Fruit fly (Drosophila melanogaster) whole organism, wandering third instar larva: ENCODE results near the gene CG43367.
A peak's percentile ranks its signal among the peaks of the same experiment; 100 is the strongest.

ENCODE experiments used
- CG32264 ChIP-seq: fragments of 200-800 bp; sonication (Bioruptor generic); optimal IDR thresholded peaks from 2 replicates; lab custom pipeline; 2016; ENCODE audit warnings: missing biosample characterization, missing genetic modification characterization
- CrebA ChIP-seq: fragments of 200-800 bp; sonication (Bioruptor generic); optimal IDR thresholded peaks from 2 replicates; lab custom pipeline; 2016; ENCODE audit warnings: missing biosample characterization, mild to moderate bottlenecking, missing genetic modification characterization, borderline replicate concordance
- Dfd ChIP-seq: fragments of >200 bp; optimal IDR thresholded peaks from 2 replicates; lab custom pipeline; 2017; ENCODE audit warnings: missing biosample characterization, missing genetic modification characterization
- GATAd ChIP-seq: sonication (Bioruptor generic); optimal IDR thresholded peaks from 2 replicates; lab custom pipeline; 2016; ENCODE audit warnings: missing biosample characterization, missing genetic modification characterization
- HLH106 ChIP-seq: fragments of 200-800 bp; optimal IDR thresholded peaks from 3 replicates; lab custom pipeline; 2019; ENCODE audit warnings: missing biosample characterization, mild to moderate bottlenecking, missing genetic modification characterization, moderate library complexity
- Hnf4 ChIP-seq: fragments of 200-800 bp; sonication (Bioruptor generic); optimal IDR thresholded peaks from 2 replicates; lab custom pipeline; 2016; ENCODE audit warnings: missing biosample characterization, mild to moderate bottlenecking, missing genetic modification characterization
- Jra ChIP-seq: sonication (Bioruptor generic); optimal IDR thresholded peaks from 2 replicates; lab custom pipeline; 2016; ENCODE audit warnings: missing biosample characterization, missing genetic modification characterization
- Mio ChIP-seq: sonication (Bioruptor generic); optimal IDR thresholded peaks from 2 replicates; lab custom pipeline; 2016; ENCODE audit warnings: missing biosample characterization, missing genetic modification characterization
- Myc ChIP-seq: fragments of >200 bp; optimal IDR thresholded peaks from 2 replicates; lab custom pipeline; 2017
- OdsH ChIP-seq: fragments of 200-800 bp; sonication (Bioruptor generic); optimal IDR thresholded peaks from 2 replicates; lab custom pipeline; 2016; ENCODE audit warnings: missing biosample characterization, mild to moderate bottlenecking, missing genetic modification characterization
- Rel ChIP-seq, 2 experiments: fragments of 200-800 bp; sonication (Bioruptor generic) in 1 of 2; optimal IDR thresholded peaks; 2 replicates in 1 of 2; 3 replicates in 1 of 2; lab custom pipeline; 2016 to 2019; ENCODE audit warnings: mild to moderate bottlenecking in 2 of 2, missing biosample characterization in 2 of 2, missing genetic modification characterization in 2 of 2, moderate library complexity in 1 of 2
- Sp1 ChIP-seq: fragments of 200-800 bp; sonication (Bioruptor generic); optimal IDR thresholded peaks from 3 replicates; lab custom pipeline; 2019; ENCODE audit warnings: missing biosample characterization, mild to moderate bottlenecking, missing genetic modification characterization, moderate library complexity
- br ChIP-seq: fragments of 200-800 bp; sonication (Bioruptor generic); optimal IDR thresholded peaks from 2 replicates; lab custom pipeline; 2016; ENCODE audit warnings: missing biosample characterization, missing genetic modification characterization
- dl ChIP-seq, 2 experiments: fragments of 175-275, 200-275 bp in 1 of 2; fragments of 200-275 bp in 1 of 2; sonication (Bioruptor generic); optimal IDR thresholded peaks; lab custom pipeline; 2018; ENCODE audit warnings: mild to moderate bottlenecking in 2 of 2, missing biosample characterization in 2 of 2, missing genetic modification characterization in 2 of 2, moderate library complexity in 2 of 2; ENCODE audit not compliant: partially characterized antibody in 2 of 2, insufficient read depth in 1 of 2
- dmrt93B ChIP-seq: fragments of 200-800 bp; sonication (Bioruptor generic); optimal IDR thresholded peaks from 2 replicates; lab custom pipeline; 2018; ENCODE audit warnings: missing biosample characterization, mild to moderate bottlenecking, missing genetic modification characterization
- dsf ChIP-seq: sonication (Bioruptor generic); optimal IDR thresholded peaks from 2 replicates; lab custom pipeline; 2016; ENCODE audit warnings: missing biosample characterization, missing genetic modification characterization, borderline replicate concordance
- ey ChIP-seq: fragments of 200-800 bp; sonication (Bioruptor generic); optimal IDR thresholded peaks from 2 replicates; lab custom pipeline; 2016; ENCODE audit warnings: missing biosample characterization, missing genetic modification characterization
- foxo ChIP-seq, 2 experiments: fragments of 200-800 bp; sonication (Bioruptor generic); optimal IDR thresholded peaks; 2 replicates in 1 of 2; 3 replicates in 1 of 2; lab custom pipeline; 2016 to 2017; ENCODE audit warnings: missing biosample characterization in 2 of 2, missing genetic modification characterization in 2 of 2
- fru ChIP-seq: fragments of 200-800 bp; sonication (Bioruptor generic); optimal IDR thresholded peaks from 3 replicates; lab custom pipeline; 2016; ENCODE audit warnings: missing biosample characterization, mild to moderate bottlenecking, missing genetic modification characterization
- h ChIP-seq: fragments of 200-800 bp; sonication (Bioruptor generic); optimal IDR thresholded peaks from 3 replicates; lab custom pipeline; 2016; ENCODE audit warnings: missing biosample characterization, mild to moderate bottlenecking, missing genetic modification characterization
- lola ChIP-seq: fragments of >200 bp; optimal IDR thresholded peaks from 2 replicates; lab custom pipeline; 2017; ENCODE audit warnings: missing biosample characterization, missing genetic modification characterization
- pan ChIP-seq: fragments of >200 bp; optimal IDR thresholded peaks from 2 replicates; lab custom pipeline; 2017
- psq ChIP-seq: fragments of 200-800 bp; sonication (Bioruptor generic); optimal IDR thresholded peaks from 3 replicates; lab custom pipeline; 2017; ENCODE audit warnings: missing biosample characterization, mild to moderate bottlenecking, missing genetic modification characterization, moderate library complexity
- rgr ChIP-seq: fragments of 200-800 bp; sonication (Bioruptor generic); optimal IDR thresholded peaks from 3 replicates; lab custom pipeline; 2016; ENCODE audit warnings: missing biosample characterization, mild to moderate bottlenecking, missing genetic modification characterization
- sv ChIP-seq: fragments of 200-800 bp; sonication (Bioruptor generic); optimal IDR thresholded peaks from 3 replicates; lab custom pipeline; 2016; ENCODE audit warnings: missing biosample characterization, missing genetic modification characterization
- usp ChIP-seq: fragments of >200 bp; optimal IDR thresholded peaks from 2 replicates; lab custom pipeline; 2017; ENCODE audit warnings: missing biosample characterization, missing genetic modification characterization
- woc ChIP-seq: sonication (Bioruptor generic); optimal IDR thresholded peaks from 2 replicates; lab custom pipeline; 2016; ENCODE audit warnings: missing biosample characterization, mild to moderate bottlenecking, missing genetic modification characterization

CG43367 gene

DNA sequence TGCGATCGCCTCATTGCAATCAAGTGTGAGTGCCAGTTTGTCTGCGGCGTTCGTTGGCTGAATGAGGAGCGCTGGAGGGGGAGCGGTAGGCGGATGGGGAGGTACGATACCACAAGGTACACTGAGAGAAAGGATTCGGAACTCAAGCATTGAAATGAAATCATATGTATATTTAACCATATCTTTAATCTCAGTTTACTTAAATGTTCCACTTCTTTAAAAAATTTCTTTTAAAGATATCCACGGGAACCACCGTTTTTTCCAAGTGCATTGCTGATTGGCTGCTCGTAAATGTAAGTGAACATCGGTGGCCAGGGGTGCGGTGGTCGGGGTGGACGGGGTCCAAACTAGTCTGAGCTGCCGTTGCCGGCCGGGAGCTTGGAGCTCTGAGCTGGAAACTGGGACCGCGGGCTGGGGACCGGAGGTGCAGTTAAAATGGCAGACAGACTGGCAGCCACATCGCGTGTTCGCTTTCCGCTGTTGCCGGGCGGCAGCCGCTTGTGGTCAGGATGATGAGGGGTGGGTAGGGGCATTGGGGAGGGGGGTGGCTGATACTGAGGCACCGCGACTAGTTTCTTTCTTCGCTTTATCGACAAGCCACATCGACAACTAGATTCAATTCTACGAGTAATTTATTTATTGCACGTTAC lies 34.5 kb downstream of the CG43367 start (continued):
- no peak for TF ChIP-seq Myc (lab: Kevin White, UChicago)
- TF ChIP-seq Dfd (GFP tag; lab: Kevin White, UChicago) = no peak
- TF ChIP-seq sv (GFP tag; lab: Kevin White, UChicago) = peak; percentile 84
- peak; percentile 94 for TF ChIP-seq Hnf4
- peak; percentile 87 for TF ChIP-seq psq
- TF ChIP-seq, all 38 proteins: peak for 25

DNA sequence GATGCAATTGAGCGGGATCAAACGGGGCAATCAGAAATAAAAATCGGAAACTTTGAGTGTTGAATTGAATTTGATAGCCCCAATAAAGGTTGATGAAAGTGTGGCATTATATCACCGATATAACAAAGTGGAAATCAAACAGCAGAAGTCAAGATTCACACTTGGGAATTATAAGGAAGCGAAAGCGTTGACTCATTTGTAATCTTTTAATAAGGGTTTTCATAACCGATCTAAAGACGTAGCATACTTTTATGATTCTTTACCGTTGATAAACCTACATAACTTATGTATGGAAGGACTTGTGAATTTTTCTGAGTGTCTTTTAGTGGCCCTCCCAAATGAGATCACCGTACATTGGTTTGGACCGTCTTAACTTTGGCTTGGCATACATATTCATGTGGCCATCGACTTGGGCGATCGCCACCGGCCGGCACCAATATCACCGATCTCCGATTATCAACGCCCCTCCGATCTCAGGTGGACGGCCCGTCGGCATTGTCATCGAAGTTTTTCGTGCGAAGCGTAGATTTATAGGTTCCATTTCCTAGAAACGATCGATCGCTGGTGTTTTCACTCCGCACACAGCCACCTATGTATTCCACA lies 35.7 kb downstream of the CG43367 start:
- no peak for TF ChIP-seq dmrt93B
- TF ChIP-seq Hnf4 = no peak
- no peak for TF ChIP-seq Myc (lab: Kevin White, UChicago)
- no peak for TF ChIP-seq CrebA (GFP tag; lab: Kevin White, UChicago)
- no peak for TF ChIP-seq rgr (GFP tag; lab: Kevin White, UChicago)
- TF ChIP-seq pan = no peak
- TF ChIP-seq OdsH (GFP tag; lab: Kevin White, UChicago) = no peak
- no peak for TF ChIP-seq Rel (GFP tag; optimal IDR thresholded peaks at IDR 0.05; lab: Kevin White, UChicago)
- no peak for TF ChIP-seq Rel (tag; optimal IDR thresholded peaks at IDR 0.05; lab: Kevin White, UChicago)
- TF ChIP-seq GATAd (GFP tag; lab: Kevin White, UChicago) = no peak
- no peak for TF ChIP-seq CG32264
- TF ChIP-seq usp (GFP tag; lab: Kevin White, UChicago) = no peak
- TF ChIP-seq lola (GFP tag; lab: Kevin White, UChicago) = no peak
- TF ChIP-seq h (GFP tag; lab: Kevin White, UChicago) = no peak
- TF ChIP-seq sv (GFP tag; lab: Kevin White, UChicago) = no peak
- TF ChIP-seq, all 38 proteins: peak for 0

DNA sequence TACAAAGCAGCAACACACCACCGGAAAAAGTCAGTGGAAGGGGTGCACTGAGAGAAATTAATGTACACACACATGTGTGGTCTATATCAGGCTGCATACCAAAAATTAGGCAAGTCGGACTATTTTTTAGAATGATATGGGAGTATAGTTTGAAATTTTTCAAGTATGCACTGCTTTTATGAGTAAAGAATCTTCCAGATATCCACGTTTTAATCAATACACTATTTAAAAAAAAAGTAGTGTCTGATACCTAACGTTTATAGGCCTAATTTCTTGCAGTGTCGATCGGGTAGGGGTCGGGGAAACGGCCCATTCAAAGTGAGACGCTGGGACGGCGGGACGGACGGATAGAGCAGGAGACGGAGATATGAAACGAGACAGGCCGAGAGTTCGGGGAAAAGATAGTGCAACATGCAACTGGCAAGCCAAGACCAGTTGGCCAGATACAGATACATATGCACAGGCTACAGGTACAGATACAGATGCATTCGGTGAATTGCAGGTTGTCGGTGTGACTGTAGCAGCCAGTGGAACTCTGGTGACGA lies 36.6 kb downstream of the CG43367 start:
- TF ChIP-seq Mio (no peak), lola (GFP tag; lab: Kevin White, UChicago) (no peak), dl (GFP tag; optimal IDR thresholded peaks at IDR 0.05; lab: Kevin White, UChicago; ENCODE audit: insufficient read depth in 1 of 2, partially characterized antibody in 2 of 2) (no peak), foxo (GFP tag; optimal IDR thresholded peaks at IDR 0.05; lab: Kevin White, UChicago) (peak in 1 of 2 experiments; percentile 60), Hnf4 (peak; percentile 49), CG32264 (peak; percentile 8), GATAd (GFP tag; lab: Kevin White, UChicago) (no peak), h (GFP tag; lab: Kevin White, UChicago) (peak; percentile 76), br (peak; percentile 62), dsf (GFP tag; lab: Kevin White, UChicago) (no peak), Jra (GFP tag; lab: Kevin White, UChicago) (no peak), CrebA (GFP tag; lab: Kevin White, UChicago) (no peak), woc (GFP tag; lab: Kevin White, UChicago) (peak; percentile 10), rgr (GFP tag; lab: Kevin White, UChicago) (peak; percentile 58), HLH106 (peak; percentile 40), dmrt93B (no peak), psq (peak; percentile 45), sv (GFP tag; lab: Kevin White, UChicago) (peak; percentile 86), pan (no peak), fru (peak; percentile 71), Sp1 (GFP tag; lab: Kevin White, UChicago) (peak; percentile 43), OdsH (GFP tag; lab: Kevin White, UChicago) (peak; percentile 41), ey (GFP tag; lab: Kevin White, UChicago) (peak; percentile 69)
- TF ChIP-seq, all 38 proteins: peak for 14

DNA sequence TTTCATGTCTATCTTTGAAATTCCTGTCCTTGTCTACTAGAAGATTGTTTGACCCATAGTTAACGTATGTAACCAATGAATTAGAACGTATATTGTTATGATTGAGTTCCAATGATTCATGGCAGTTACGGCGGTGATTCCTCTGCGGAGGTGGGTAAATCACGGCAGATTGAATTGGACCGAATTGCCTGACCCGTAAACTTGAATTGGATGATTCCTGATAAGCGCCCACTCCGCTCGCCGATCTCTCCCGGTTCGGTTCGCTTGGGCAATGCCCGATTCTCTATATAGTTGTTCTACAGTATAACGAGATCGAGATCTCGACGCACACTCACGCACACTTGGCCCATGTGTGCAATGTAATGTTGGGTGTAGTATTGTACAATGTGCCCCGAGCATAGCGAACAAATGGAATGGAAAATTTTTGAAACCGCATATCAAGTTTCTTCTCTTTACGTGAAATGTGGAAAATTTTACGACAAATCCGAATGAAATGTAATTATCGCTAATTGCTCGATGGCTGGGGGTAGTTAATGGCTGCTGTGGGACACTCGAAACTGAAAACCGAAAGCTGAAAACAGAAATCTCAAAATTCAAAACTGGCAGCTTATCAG lies 37.7 kb downstream of the CG43367 start:
- TF ChIP-seq Rel (GFP tag; optimal IDR thresholded peaks at IDR 0.05; lab: Kevin White, UChicago) (no peak), Rel (tag; optimal IDR thresholded peaks at IDR 0.05; lab: Kevin White, UChicago) (peak; percentile 68), OdsH (GFP tag; lab: Kevin White, UChicago) (no peak)

DNA sequence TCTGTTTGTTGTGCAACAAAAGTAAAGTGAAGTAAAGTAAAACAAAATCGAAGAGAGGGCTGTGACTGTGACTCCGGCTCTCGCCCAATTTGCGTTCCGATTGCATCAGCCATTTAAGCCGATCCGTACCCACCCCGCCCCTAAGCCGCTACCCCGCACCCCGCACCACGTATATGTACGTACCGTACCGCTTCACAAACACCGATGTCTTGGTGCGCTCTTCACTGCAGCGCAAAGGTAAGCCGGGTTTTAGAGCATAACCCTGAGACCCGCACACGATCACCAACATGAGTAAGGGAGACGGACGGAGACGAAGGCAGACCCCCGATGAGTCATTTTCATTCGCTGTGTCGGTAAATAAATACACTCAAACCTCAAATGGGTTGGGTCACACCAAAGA lies 38.4 kb downstream of the CG43367 start:
- TF ChIP-seq Jra (GFP tag; lab: Kevin White, UChicago) = peak; percentile 14
- TF ChIP-seq Mio = no peak
